Fruit fly (Drosophila melanogaster): ENCODE measurements around the gene CG1116.

The CG1116 gene

DNA sequence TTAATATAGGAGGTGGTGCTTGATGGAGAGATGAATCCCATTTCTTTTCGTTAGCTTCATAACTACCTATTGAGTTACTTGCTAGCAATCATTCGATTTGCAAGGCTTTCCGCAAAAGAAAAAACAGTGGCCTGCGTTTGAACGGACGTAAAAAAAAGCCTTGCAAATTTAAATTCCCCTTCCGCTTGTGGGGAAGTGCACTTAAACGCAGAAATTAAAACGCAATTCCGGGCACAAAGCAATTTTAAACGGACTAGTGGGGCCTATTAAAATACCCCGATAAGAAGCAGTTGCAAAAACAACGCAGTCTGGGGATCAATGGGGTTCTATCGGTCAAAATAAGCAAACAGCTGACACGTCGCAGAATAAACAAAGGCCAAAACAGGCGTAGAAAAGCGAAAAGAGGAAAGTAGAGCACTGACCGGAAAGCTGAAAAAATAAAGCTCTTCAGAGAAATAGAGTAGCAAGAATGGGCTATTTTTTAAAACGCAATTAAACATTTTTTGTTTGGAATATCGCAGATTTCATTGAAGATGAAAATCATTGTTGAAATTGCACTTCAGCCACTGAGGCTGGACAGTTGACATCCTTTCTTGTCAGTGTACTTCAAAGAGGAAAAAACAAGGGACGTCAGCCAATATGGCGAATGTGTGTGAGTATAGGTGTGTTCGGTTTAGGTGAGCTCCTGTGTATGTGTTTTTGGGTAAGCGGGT lies 31.2 kb downstream of the CG1116 start (continued):
- TF ChIP-seq trem (tag; optimal IDR thresholded peaks at IDR 0.05) (no peak), CG32767 (GFP tag; IDR thresholded peaks at IDR 0.05) (no peak), CG30403 (GFP tag; optimal IDR thresholded peaks at IDR 0.05) (peak; percentile 1), CG43689 (GFP tag; IDR thresholded peaks at IDR 0.05) (no peak), CG9817 (tag; optimal IDR thresholded peaks at IDR 0.05) (no peak), Hmr (GFP tag; optimal IDR thresholded peaks at IDR 0.05) (no peak), usp (GFP tag; optimal IDR thresholded peaks at IDR 0.05) (no peak), Bteb2 (GFP tag; optimal IDR thresholded peaks at IDR 0.05) (no peak), her (GFP tag; optimal IDR thresholded peaks at IDR 0.05) (no peak), Mrtf (GFP tag; IDR thresholded peaks at IDR 0.05) (no peak), Spps (tag; optimal IDR thresholded peaks at IDR 0.05) (no peak), phol (tag; optimal IDR thresholded peaks at IDR 0.05) (peak; percentile 72), CG12659 (GFP tag; optimal IDR thresholded peaks at IDR 0.05) (no peak), kay (GFP tag; optimal IDR thresholded peaks at IDR 0.05) (no peak), crc (GFP tag; optimal IDR thresholded peaks at IDR 0.05) (no peak), scrt (GFP tag; optimal IDR thresholded peaks at IDR 0.05) (no peak), btn (GFP tag; optimal IDR thresholded peaks at IDR 0.05) (no peak), Side (GFP tag; optimal IDR thresholded peaks at IDR 0.05) (peak; percentile 30), otp (GFP tag; IDR thresholded peaks at IDR 0.05) (no peak), CG16813 (GFP tag; IDR thresholded peaks at IDR 0.05; ENCODE audit: partially characterized antibody) (no peak), CG4328 (GFP tag; optimal IDR thresholded peaks at IDR 0.05) (no peak), org-1 (GFP tag; optimal IDR thresholded peaks at IDR 0.05) (no peak), oc (tag; optimal IDR thresholded peaks at IDR 0.05) (no peak), MESR4 (GFP tag; optimal IDR thresholded peaks at IDR 0.05) (no peak), CG18262 (tag; optimal IDR thresholded peaks at IDR 0.05) (no peak), CG7357 (GFP tag; IDR thresholded peaks at IDR 0.05) (no peak), al (GFP tag; IDR thresholded peaks at IDR 0.05) (no peak), grn (GFP tag; optimal IDR thresholded peaks at IDR 0.05) (no peak), HLH3B (GFP tag; IDR thresholded peaks at IDR 0.05) (no peak), Taf1 (GFP tag; IDR thresholded peaks at IDR 0.05) (no peak), CG8359 (GFP tag; optimal IDR thresholded peaks at IDR 0.05; ENCODE audit: borderline replicate concordance) (no peak), D19B (GFP tag; optimal IDR thresholded peaks at IDR 0.05) (no peak), Hsf (GFP tag; optimal IDR thresholded peaks at IDR 0.05) (peak; percentile 7), yki (optimal IDR thresholded peaks at IDR 0.05) (no peak), lov (optimal IDR thresholded peaks at IDR 0.05) (no peak), lov (GFP tag; IDR thresholded peaks at IDR 0.05) (no peak), en (GFP tag; optimal IDR thresholded peaks at IDR 0.05) (no peak), Sry-β (GFP tag; optimal IDR thresholded peaks at IDR 0.05) (no peak), CG11560 (tag; IDR thresholded peaks at IDR 0.05) (no peak), CG14441 (GFP tag; IDR thresholded peaks at IDR 0.05) (no peak), Mes4 (GFP tag; optimal IDR thresholded peaks at IDR 0.05) (no peak), CG2678 (tag; optimal IDR thresholded peaks at IDR 0.05) (no peak), MBD-R2 (GFP tag; IDR thresholded peaks at IDR 0.05) (no peak), fd3F (GFP tag; optimal IDR thresholded peaks at IDR 0.05) (no peak), CG15696 (tag; optimal IDR thresholded peaks at IDR 0.05) (no peak), hbn (GFP tag; IDR thresholded peaks at IDR 0.05; ENCODE audit: partially characterized antibody) (no peak), CG3847 (GFP tag; IDR thresholded peaks at IDR 0.05) (no peak), CG31224 (GFP tag; IDR thresholded peaks at IDR 0.05) (no peak), z (GFP tag; IDR thresholded peaks at IDR 0.05) (no peak), CG14965 (GFP tag; optimal IDR thresholded peaks at IDR 0.05; ENCODE audit: borderline replicate concordance) (no peak), tin (GFP tag; optimal IDR thresholded peaks at IDR 0.05) (no peak), Myb (GFP tag; optimal IDR thresholded peaks at IDR 0.05) (no peak)
